Worm (Caenorhabditis elegans): Measurements from ENCODE around the gene smc-6.

- TF ChIP-seq F13H6.1 (tag; optimal IDR thresholded peaks at IDR 0.05) (no peak), pqm-1 (tag; optimal IDR thresholded peaks at IDR 0.05) (no peak), ceh-45 (GFP tag; IDR thresholded peaks at IDR 0.05) (no peak), fkh-10 (GFP tag; optimal IDR thresholded peaks at IDR 0.05) (no peak), unc-86 (tag; optimal IDR thresholded peaks at IDR 0.05) (no peak), nhr-232 (tag; optimal IDR thresholded peaks at IDR 0.05) (no peak), tbx-2 (tag; optimal IDR thresholded peaks at IDR 0.05) (no peak), lin-11 (tag; optimal IDR thresholded peaks at IDR 0.05) (no peak), ama-1 (optimal IDR thresholded peaks at IDR 0.05) (no peak), pha-4 (tag; optimal IDR thresholded peaks at IDR 0.05) (no peak), rnt-1 (tag; optimal IDR thresholded peaks at IDR 0.05) (no peak), pros-1 (tag; optimal IDR thresholded peaks at IDR 0.05) (no peak), unc-42 (tag; optimal IDR thresholded peaks at IDR 0.05) (no peak), ceh-24 (tag; optimal IDR thresholded peaks at IDR 0.05) (no peak)
Observed at ce11 chrII:11588304-11588703, 9.8 kb downstream of the smc-6 start.
